Worm (Caenorhabditis elegans): Measurements from ENCODE around the gene R10E11.9.

R10E11.9 gene

DNA sequence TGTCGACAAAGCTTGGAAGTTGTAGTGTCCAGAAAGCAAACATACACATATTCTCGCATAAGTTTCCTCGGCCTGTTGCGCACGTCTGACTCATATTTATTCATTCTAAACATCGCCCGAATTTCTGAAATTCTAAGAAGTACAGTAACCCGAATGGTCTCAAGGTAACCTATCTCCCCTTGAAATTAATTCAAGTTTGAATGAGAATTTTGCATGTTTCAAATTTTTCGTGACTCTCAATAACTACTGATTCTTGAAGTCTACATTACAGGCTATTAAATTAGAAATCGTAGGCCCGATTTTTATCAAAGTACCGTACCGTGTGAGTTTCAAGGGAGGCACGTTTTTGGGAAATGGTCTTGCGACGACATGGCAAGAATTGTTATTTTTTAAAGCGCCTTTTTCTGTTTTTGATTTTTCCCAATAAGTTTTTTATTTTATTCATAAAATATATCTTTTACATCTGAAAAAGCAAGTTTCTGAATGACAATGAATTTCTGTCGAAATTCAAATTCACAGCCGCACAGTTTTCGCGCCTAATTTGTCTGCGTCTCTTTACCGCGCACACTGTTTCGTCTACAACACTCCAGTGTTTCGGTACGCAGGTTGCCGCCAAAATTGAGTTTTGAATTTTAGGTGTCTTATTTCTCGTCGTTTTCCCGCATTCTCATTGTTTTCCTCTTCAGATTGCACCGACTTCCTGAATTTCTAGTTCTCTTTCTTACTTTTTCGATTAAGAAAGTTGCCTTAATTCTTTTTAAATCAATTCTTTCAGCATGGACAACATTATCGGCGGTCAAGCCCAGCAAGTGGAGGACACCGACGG, at the start of gene R10E11.9, which contains the start of gene mcm-6 (continued):
- TF ChIP-seq C17E4.6 (GFP tag; IDR thresholded peaks at IDR 0.05) (no peak), ztf-18 (tag; optimal IDR thresholded peaks at IDR 0.05) (no peak), nfyb-1 (GFP tag; IDR thresholded peaks at IDR 0.05) (no peak), F10E7.11 (tag; optimal IDR thresholded peaks at IDR 0.05) (no peak), D2030.7 (GFP tag; IDR thresholded peaks at IDR 0.05) (peak; percentile 55), F55B11.4 (tag; optimal IDR thresholded peaks at IDR 0.05; ENCODE audit: borderline replicate concordance, insufficient read depth) (no peak), nhr-80 (tag; optimal IDR thresholded peaks at IDR 0.05) (no peak), bed-1 (GFP tag; IDR thresholded peaks at IDR 0.05) (no peak), ztf-25 (GFP tag; IDR thresholded peaks at IDR 0.05) (no peak), ceh-100 (GFP tag; IDR thresholded peaks at IDR 0.05) (no peak), madf-3 (GFP tag; IDR thresholded peaks at IDR 0.05) (no peak), ztf-28 (GFP tag; IDR thresholded peaks at IDR 0.05) (no peak), gei-17 (GFP tag; optimal IDR thresholded peaks at IDR 0.05) (no peak), F49E8.2 (tag; optimal IDR thresholded peaks at IDR 0.05; ENCODE audit: insufficient read depth) (no peak), snpc-1.3 (tag; optimal IDR thresholded peaks at IDR 0.05; ENCODE audit: insufficient read depth) (no peak), F52B5.7 (tag; optimal IDR thresholded peaks at IDR 0.05) (no peak), pha-4 (tag; optimal IDR thresholded peaks at IDR 0.05) (no peak), ets-4 (GFP tag; optimal IDR thresholded peaks at IDR 0.05) (no peak), ekl-4 (GFP tag; IDR thresholded peaks at IDR 0.05) (no peak), tbx-9 (tag; optimal IDR thresholded peaks at IDR 0.05; ENCODE audit: borderline replicate concordance) (no peak), ceh-79 (tag; optimal IDR thresholded peaks at IDR 0.05) (no peak), rpc-1 (optimal IDR thresholded peaks at IDR 0.05) (no peak), rpc-1 (tag; optimal IDR thresholded peaks at IDR 0.05) (no peak), dpff-1 (tag; optimal IDR thresholded peaks at IDR 0.05) (no peak), lir-1 (GFP tag; conservative IDR thresholded peaks at IDR 0.05) (no peak), akir-1 (GFP tag; optimal IDR thresholded peaks at IDR 0.05) (no peak), somi-1 (GFP tag; optimal IDR thresholded peaks at IDR 0.05) (no peak), him-1 (tag; optimal IDR thresholded peaks at IDR 0.05) (peak; percentile 52), nhr-90 (tag; optimal IDR thresholded peaks at IDR 0.05) (no peak), ceh-27 (GFP tag; optimal IDR thresholded peaks at IDR 0.05) (no peak), snpc-1.1 (tag; optimal IDR thresholded peaks at IDR 0.05; ENCODE audit: insufficient read depth) (no peak), rcor-1 (GFP tag; IDR thresholded peaks at IDR 0.05) (0 out of 2 replicates have a peak, but pooled peaks have one; percentile 19), chd-7 (tag; optimal IDR thresholded peaks at IDR 0.05) (no peak), aptf-2 (GFP tag; conservative IDR thresholded peaks at IDR 0.05) (no peak), hrde-1 (tag; optimal IDR thresholded peaks at IDR 0.05; ENCODE audit: borderline replicate concordance) (no peak), egl-44 (GFP tag; IDR thresholded peaks at IDR 0.05) (no peak), F22D6.2 (tag; optimal IDR thresholded peaks at IDR 0.05) (no peak), lin-26 (GFP tag; IDR thresholded peaks at IDR 0.05) (no peak), F57A8.1 (GFP tag; optimal IDR thresholded peaks at IDR 0.05) (no peak), F23B12.7 (tag; optimal IDR thresholded peaks at IDR 0.05; ENCODE audit: insufficient read depth) (no peak), hsf-1 (GFP tag; IDR thresholded peaks at IDR 0.05) (no peak), mel-28 (tag; optimal IDR thresholded peaks at IDR 0.05; ENCODE audit: borderline replicate concordance) (no peak), fkh-3 (tag; optimal IDR thresholded peaks at IDR 0.05) (no peak), Y53F4B.3 (GFP tag; IDR thresholded peaks at IDR 0.05) (no peak), T26A5.8 (tag; optimal IDR thresholded peaks at IDR 0.05) (no peak), ceh-91 (GFP tag; IDR thresholded peaks at IDR 0.05) (peak; percentile 72), B0336.3 (GFP tag; IDR thresholded peaks at IDR 0.05) (0 out of 2 replicates have a peak, but pooled peaks have one; percentile 15)
